Fruit fly (Drosophila melanogaster) whole organism, embryonic: ENCODE measurements around the gene Peritrophin-15a.

Experiments
- CG10147 ChIP-seq: fragments of 200-800 bp; sonication (Bioruptor generic); optimal IDR thresholded peaks from 2 replicates; lab custom pipeline; 2019; ENCODE audit warnings: missing biosample characterization, mild to moderate bottlenecking, missing genetic modification characterization, moderate library complexity
- CG10543 ChIP-seq: fragments of 200-800 bp; sonication (Bioruptor generic); optimal IDR thresholded peaks from 3 replicates; lab custom pipeline; 2017; ENCODE audit warnings: missing biosample characterization, mild to moderate bottlenecking, missing genetic modification characterization, moderate library complexity
- CG11085 ChIP-seq: fragments of 200-800 bp; sonication (Bioruptor generic); IDR thresholded peaks from 2 replicates; pipeline ENCODE4 v1.3.6; 2022; ENCODE audit warnings: missing biosample characterization, missing genetic modification characterization
- CG12104 ChIP-seq: fragments of 200-800 bp; sonication (Bioruptor generic); optimal IDR thresholded peaks from 3 replicates; lab custom pipeline; 2016; ENCODE audit warnings: missing biosample characterization, missing genetic modification characterization
- CG13287 ChIP-seq: fragments of 200-800 bp; sonication (Bioruptor generic); IDR thresholded peaks from 2 replicates; pipeline ENCODE4 v1.3.6; 2022; ENCODE audit warnings: missing biosample characterization, missing genetic modification characterization; ENCODE audit not compliant: partially characterized antibody
- CG13424 ChIP-seq: fragments of 200-800 bp; sonication (Bioruptor generic); optimal IDR thresholded peaks from 2 replicates; lab custom pipeline; 2019; ENCODE audit warnings: missing biosample characterization, mild to moderate bottlenecking, missing genetic modification characterization, moderate library complexity
- CG14441 ChIP-seq: fragments of 200-800 bp; sonication (Bioruptor generic); IDR thresholded peaks from 2 replicates; pipeline ENCODE4 v1.3.6; 2022; ENCODE audit warnings: missing biosample characterization, missing genetic modification characterization
- CG14965 ChIP-seq: fragments of 200-800 bp; sonication (Bioruptor generic); optimal IDR thresholded peaks from 2 replicates; lab custom pipeline; 2016; ENCODE audit warnings: missing biosample characterization, missing genetic modification characterization, borderline replicate concordance
- CG15011 ChIP-seq: fragments of 200-800 bp; sonication (Bioruptor generic); optimal IDR thresholded peaks from 3 replicates; lab custom pipeline; 2018; ENCODE audit warnings: missing biosample characterization, mild to moderate bottlenecking, missing genetic modification characterization
- CG15696 ChIP-seq: fragments of 200-800 bp; sonication (Bioruptor generic); optimal IDR thresholded peaks from 2 replicates; lab custom pipeline; 2019; ENCODE audit warnings: missing biosample characterization, mild to moderate bottlenecking, missing genetic modification characterization, moderate library complexity
- CG17385 ChIP-seq: fragments of 200-800 bp; sonication (Bioruptor generic); optimal IDR thresholded peaks from 3 replicates; lab custom pipeline; 2018; ENCODE audit warnings: missing biosample characterization, mild to moderate bottlenecking, missing genetic modification characterization
- CG17568 ChIP-seq: fragments of 200-800 bp; sonication (Bioruptor generic); optimal IDR thresholded peaks from 2 replicates; lab custom pipeline; 2018; ENCODE audit warnings: missing biosample characterization, mild to moderate bottlenecking, missing genetic modification characterization, moderate library complexity
- CG30020 ChIP-seq: fragments of 200-800 bp; optimal IDR thresholded peaks from 2 replicates; lab custom pipeline; 2019; ENCODE audit warnings: missing biosample characterization, mild to moderate bottlenecking, missing genetic modification characterization, moderate library complexity
- CG3163 ChIP-seq: fragments of 200-800 bp; sonication (Bioruptor generic); optimal IDR thresholded peaks from 3 replicates; lab custom pipeline; 2016; ENCODE audit warnings: missing biosample characterization, missing genetic modification characterization
- CG32532 ChIP-seq: fragments of 200-800 bp; sonication (Bioruptor generic); IDR thresholded peaks from 2 replicates; pipeline ENCODE4 v1.3.6; 2022; ENCODE audit warnings: missing biosample characterization, missing genetic modification characterization
- CG32772 ChIP-seq: fragments of 200-800 bp; sonication (Bioruptor generic); IDR thresholded peaks from 2 replicates; pipeline ENCODE4 v1.3.6; 2022; ENCODE audit warnings: missing biosample characterization, missing genetic modification characterization
- CG7963 ChIP-seq: fragments of 200-800 bp; sonication (Bioruptor generic); IDR thresholded peaks from 3 replicates; pipeline ENCODE4 v1.3.6; 2022; ENCODE audit warnings: missing biosample characterization, missing genetic modification characterization; ENCODE audit not compliant: partially characterized antibody
- CG8089 ChIP-seq: fragments of 200-800 bp; sonication (Bioruptor generic); optimal IDR thresholded peaks from 3 replicates; lab custom pipeline; 2016; ENCODE audit warnings: missing biosample characterization, missing genetic modification characterization
- CG8359 ChIP-seq: fragments of 200-800 bp; sonication (Bioruptor generic); optimal IDR thresholded peaks from 2 replicates; lab custom pipeline; 2017; ENCODE audit warnings: missing biosample characterization, mild to moderate bottlenecking, missing genetic modification characterization, borderline replicate concordance
- CG9215 ChIP-seq: fragments of 200-800 bp; sonication (Bioruptor generic); IDR thresholded peaks from 2 replicates; pipeline ENCODE4 v1.3.6; 2022; ENCODE audit warnings: missing biosample characterization, missing genetic modification characterization
- CG9932 ChIP-seq: fragments of 200-800 bp; sonication (Bioruptor generic); IDR thresholded peaks from 2 replicates; pipeline ENCODE4 v1.3.6; 2022; ENCODE audit warnings: missing biosample characterization, missing genetic modification characterization
- Dad ChIP-seq: fragments of 200-800 bp; sonication (Bioruptor generic); optimal IDR thresholded peaks from 3 replicates; lab custom pipeline; 2016; ENCODE audit warnings: missing biosample characterization, missing genetic modification characterization
- Dek ChIP-seq: fragments of 200-800 bp; sonication (Bioruptor generic); optimal IDR thresholded peaks from 3 replicates; lab custom pipeline; 2019; ENCODE audit warnings: missing biosample characterization, mild to moderate bottlenecking, missing genetic modification characterization, moderate library complexity
- MTF-1 ChIP-seq: fragments of 200-800 bp; sonication (Bioruptor generic); optimal IDR thresholded peaks from 2 replicates; lab custom pipeline; 2018; ENCODE audit warnings: missing biosample characterization, mild to moderate bottlenecking, missing genetic modification characterization, borderline replicate concordance
- Oaz ChIP-seq: fragments of 200-800 bp; sonication (Bioruptor generic); IDR thresholded peaks from 2 replicates; pipeline ENCODE4 v1.3.6; 2022; ENCODE audit warnings: missing biosample characterization, missing genetic modification characterization
- Opbp ChIP-seq: fragments of 200-800 bp; sonication (Bioruptor generic); IDR thresholded peaks from 3 replicates; pipeline ENCODE4 v1.3.6; 2022; ENCODE audit warnings: missing biosample characterization, missing genetic modification characterization; ENCODE audit not compliant: partially characterized antibody
- Pdp1 ChIP-seq, 2 experiments: fragments of 200-800 bp; sonication (Bioruptor generic); optimal IDR thresholded peaks; 3 replicates each; lab custom pipeline; 2016; ENCODE audit warnings: missing biosample characterization in 2 of 2, missing genetic modification characterization in 2 of 2, mild to moderate bottlenecking in 1 of 2, moderate library complexity in 1 of 2
- abd-A ChIP-seq: fragments of 200-800 bp; sonication (Bioruptor generic); optimal IDR thresholded peaks from 3 replicates; lab custom pipeline; 2019; ENCODE audit warnings: missing biosample characterization, mild to moderate bottlenecking, missing genetic modification characterization, moderate library complexity
- ac ChIP-seq: fragments of 200-800 bp; sonication (Bioruptor generic); optimal IDR thresholded peaks from 3 replicates; lab custom pipeline; 2017; ENCODE audit warnings: missing biosample characterization, mild to moderate bottlenecking, missing genetic modification characterization
- amos ChIP-seq: fragments of 200-800 bp; sonication (Bioruptor generic); IDR thresholded peaks from 2 replicates; pipeline ENCODE4 v1.3.6; 2022; ENCODE audit warnings: missing biosample characterization, missing genetic modification characterization; ENCODE audit not compliant: partially characterized antibody
- ase ChIP-seq: fragments of 200-800 bp; sonication (Bioruptor generic); IDR thresholded peaks from 3 replicates; pipeline ENCODE4 v1.3.6; 2022; ENCODE audit warnings: missing biosample characterization, missing genetic modification characterization
- cad ChIP-seq: fragments of >200 bp; optimal IDR thresholded peaks from 2 replicates; lab custom pipeline; 2017; ENCODE audit warnings: missing biosample characterization, missing genetic modification characterization
- chm ChIP-seq: fragments of 200-800 bp; sonication (Bioruptor generic); IDR thresholded peaks from 2 replicates; pipeline ENCODE4 v1.3.6; 2022; ENCODE audit warnings: missing biosample characterization, missing genetic modification characterization
- crc ChIP-seq: fragments of 200-800 bp; sonication (Bioruptor generic); optimal IDR thresholded peaks from 2 replicates; lab custom pipeline; 2016; ENCODE audit warnings: missing biosample characterization, missing genetic modification characterization
- gfzf ChIP-seq: fragments of 200-800 bp; sonication (Bioruptor generic); optimal IDR thresholded peaks from 2 replicates; lab custom pipeline; 2016; ENCODE audit warnings: missing biosample characterization, mild to moderate bottlenecking, missing genetic modification characterization, moderate library complexity
- jigr1 ChIP-seq: fragments of 200-800 bp; sonication (Bioruptor generic); IDR thresholded peaks from 3 replicates; pipeline ENCODE4 v1.3.6; 2022; ENCODE audit warnings: missing biosample characterization, missing genetic modification characterization
- nerfin-2 ChIP-seq: fragments of 200-800 bp; sonication (Bioruptor generic); IDR thresholded peaks from 2 replicates; pipeline ENCODE4 v1.3.6; 2022; ENCODE audit warnings: missing biosample characterization, missing genetic modification characterization; ENCODE audit not compliant: partially characterized antibody
- phol ChIP-seq: fragments of 200-800 bp; sonication (Bioruptor generic); optimal IDR thresholded peaks from 3 replicates; lab custom pipeline; 2018; ENCODE audit warnings: missing biosample characterization, mild to moderate bottlenecking, missing genetic modification characterization, moderate library complexity
- prd ChIP-seq, 3 experiments: fragments of >200 bp in 2 of 3; fragments of 200-800 bp in 1 of 3; sonication (Bioruptor generic) in 1 of 3; optimal IDR thresholded peaks in 2 of 3; IDR thresholded peaks in 1 of 3; 2 replicates in 2 of 3; 3 replicates in 1 of 3; pipeline versions ENCODE4 v1.3.6 to Lab custom; 2017 to 2022; ENCODE audit warnings: missing biosample characterization in 1 of 3, missing genetic modification characterization in 1 of 3
- ranshi ChIP-seq: fragments of 200-800 bp; sonication (Bioruptor generic); IDR thresholded peaks from 2 replicates; pipeline ENCODE4 v1.3.6; 2022; ENCODE audit warnings: missing biosample characterization, missing genetic modification characterization
- ro ChIP-seq: fragments of 200-800 bp; sonication (Bioruptor generic); IDR thresholded peaks from 2 replicates; pipeline ENCODE4 v1.3.6; 2022; ENCODE audit warnings: missing biosample characterization, missing genetic modification characterization
- scrt ChIP-seq: fragments of 200-800 bp; sonication (Bioruptor generic); optimal IDR thresholded peaks from 2 replicates; lab custom pipeline; 2018; ENCODE audit warnings: missing biosample characterization, mild to moderate bottlenecking, missing genetic modification characterization, moderate library complexity
- sens-2 ChIP-seq: fragments of 200-800 bp; sonication (Bioruptor generic); IDR thresholded peaks from 2 replicates; pipeline ENCODE4 v1.3.6; 2022; ENCODE audit warnings: missing biosample characterization, missing genetic modification characterization
- slou ChIP-seq: fragments of 200-800 bp; sonication (Bioruptor generic); optimal IDR thresholded peaks from 3 replicates; lab custom pipeline; 2016; ENCODE audit warnings: missing biosample characterization, missing genetic modification characterization
- sob ChIP-seq: fragments of 200-800 bp; sonication (Bioruptor generic); IDR thresholded peaks from 2 replicates; pipeline ENCODE4 v1.3.6; 2022; ENCODE audit warnings: missing biosample characterization, missing genetic modification characterization
- vvl ChIP-seq: fragments of 200-800 bp; sonication (Bioruptor generic); IDR thresholded peaks from 2 replicates; pipeline ENCODE4 v1.3.6; 2022; ENCODE audit warnings: missing biosample characterization, missing genetic modification characterization
- zen2 ChIP-seq: fragments of 200-800 bp; sonication (Bioruptor generic); IDR thresholded peaks from 3 replicates; pipeline ENCODE4 v1.3.6; 2022; ENCODE audit warnings: missing biosample characterization, missing genetic modification characterization; ENCODE audit not compliant: partially characterized antibody

Gene Peritrophin-15a

DNA sequence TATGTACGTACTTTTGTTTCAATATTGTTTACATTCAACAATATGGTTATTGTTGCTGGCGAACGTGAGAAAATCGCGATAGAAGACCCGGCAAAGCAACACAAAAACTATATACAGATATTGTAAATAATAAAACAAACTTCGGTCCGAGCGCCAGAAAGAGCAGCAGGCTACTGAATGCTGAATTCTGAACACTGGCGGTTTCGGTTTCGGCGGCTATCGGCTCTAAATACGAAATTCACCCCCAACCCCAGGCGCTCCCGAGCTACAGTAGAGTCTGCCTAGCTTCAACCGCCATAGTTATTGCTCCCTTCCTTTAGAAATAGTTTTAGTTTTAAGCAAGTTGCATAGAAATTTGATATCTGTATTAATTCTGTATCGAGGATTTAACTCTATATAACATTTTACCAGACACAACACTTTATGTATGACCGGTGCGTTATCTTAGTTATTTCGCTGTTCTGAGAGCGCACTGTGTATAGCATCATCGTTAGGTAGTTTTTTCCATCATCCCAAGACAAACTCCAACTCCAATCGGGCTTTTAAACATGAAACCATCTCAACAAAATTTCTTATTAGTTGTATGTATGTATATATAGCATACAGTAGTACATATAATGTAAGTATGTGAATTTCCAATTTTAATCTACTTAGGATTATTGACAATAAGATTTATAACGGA, 33.5 kb downstream of the Peritrophin-15a start, which contains the start of gene CG7627 (continued):
- peak; percentile 17 for TF ChIP-seq slou (GFP tag; lab: Kevin White, UChicago)
- TF ChIP-seq CG14965, result no peak
- TF ChIP-seq CG9932 (GFP tag; lab: Robert Waterston, UW), result peak; percentile 83
- TF ChIP-seq prd (optimal IDR thresholded peaks at IDR 0.05; lab: Kevin White, UChicago), result no peak
- peak; percentile 81 for TF ChIP-seq prd (GFP tag; IDR thresholded peaks at IDR 0.05; lab: Robert Waterston, UW)
- TF ChIP-seq CG32532 (GFP tag; lab: Robert Waterston, UW), result peak; percentile 88
- TF ChIP-seq ro (GFP tag; lab: Robert Waterston, UW), result peak; percentile 70
- TF ChIP-seq CG12104 (GFP tag; lab: Kevin White, UChicago), result peak; percentile 76
- peak; percentile 65 for TF ChIP-seq CG15696 (tag; lab: Kevin White, UChicago)
- no peak for TF ChIP-seq sens-2 (GFP tag; lab: Robert Waterston, UW)
- TF ChIP-seq Dek (tag; lab: Kevin White, UChicago), result peak; percentile 65
- TF ChIP-seq sob (GFP tag; lab: Robert Waterston, UW), result peak; percentile 64
- TF ChIP-seq CG8089 (GFP tag; lab: Kevin White, UChicago), result peak; percentile 62
- no peak for TF ChIP-seq gfzf (GFP tag; lab: Kevin White, UChicago)
- TF ChIP-seq amos (GFP tag; lab: Robert Waterston, UW), result peak; percentile 27; the same call in 1 of the 2 replicates
- TF ChIP-seq Opbp (GFP tag; lab: Robert Waterston, UW), result no peak
- TF ChIP-seq CG9215, result peak; percentile 69
- TF ChIP-seq CG11085 (GFP tag; lab: Robert Waterston, UW), result peak; percentile 72; the same call in 1 of the 2 replicates
- TF ChIP-seq vvl (GFP tag; lab: Robert Waterston, UW), result peak; percentile 83
- peak; percentile 81 for TF ChIP-seq ranshi
- TF ChIP-seq MTF-1, result peak; percentile 29
- TF ChIP-seq CG10147 (GFP tag; lab: Kevin White, UChicago), result peak; percentile 21
- TF ChIP-seq CG10543 (GFP tag; lab: Kevin White, UChicago), result peak; percentile 87
- peak; percentile 1 for TF ChIP-seq CG15011 (GFP tag; lab: Kevin White, UChicago)
- TF ChIP-seq CG3163 (GFP tag; lab: Kevin White, UChicago), result peak; percentile 40
- TF ChIP-seq chm (GFP tag; lab: Robert Waterston, UW), result peak; percentile 72; the same call in 1 of the 2 replicates
- peak; percentile 56 for TF ChIP-seq CG32772 (GFP tag; lab: Robert Waterston, UW)
- TF ChIP-seq crc (GFP tag; lab: Kevin White, UChicago), result peak; percentile 68
- TF ChIP-seq CG13424, result peak; percentile 78
- peak; percentile 45 for TF ChIP-seq CG17568 (GFP tag; lab: Kevin White, UChicago)
- TF ChIP-seq CG17385 (GFP tag; lab: Kevin White, UChicago), result peak; percentile 68
- TF ChIP-seq CG13287 (GFP tag; lab: Robert Waterston, UW), result peak; percentile 27; the same call in 1 of the 2 replicates
- TF ChIP-seq Dad, result peak; percentile 61
- TF ChIP-seq phol, result peak; percentile 70
- TF ChIP-seq cad (GFP tag; lab: Kevin White, UChicago), result no peak
- TF ChIP-seq CG14441 (GFP tag; lab: Robert Waterston, UW), result peak; percentile 80
- peak; percentile 35 to 70 for TF ChIP-seq Pdp1 (GFP tag; optimal IDR thresholded peaks at IDR 0.05; lab: Kevin White, UChicago)
- peak; percentile 51 for TF ChIP-seq scrt
- TF ChIP-seq Oaz (GFP tag; lab: Robert Waterston, UW), result peak; percentile 48; the same call in 1 of the 2 replicates
- peak; percentile 40; the same call in 1 of the 3 replicates for TF ChIP-seq jigr1 (GFP tag; lab: Robert Waterston, UW)
- no peak for TF ChIP-seq ac
- TF ChIP-seq nerfin-2 (GFP tag; lab: Robert Waterston, UW), result no peak
- no peak for TF ChIP-seq CG7963 (GFP tag; lab: Robert Waterston, UW)
- peak; percentile 32 for TF ChIP-seq CG30020 (tag; lab: Kevin White, UChicago)
- peak; percentile 64; the same call in 2 of the 3 replicates for TF ChIP-seq ase
- peak; percentile 39 for TF ChIP-seq CG8359 (GFP tag; lab: Kevin White, UChicago)
- TF ChIP-seq zen2 (GFP tag; lab: Robert Waterston, UW), result no peak
- TF ChIP-seq abd-A (tag; lab: Kevin White, UChicago), result peak; percentile 2
